Worm (Caenorhabditis elegans) whole organism, early embryonic: ENCODE results near the gene ags-3.

ENCODE experiments used
- B0310.2 ChIP-seq: sonication (generic microtip); optimal IDR thresholded peaks from 2 replicates; lab custom pipeline; 2016; ENCODE audit warnings: mild to moderate bottlenecking, missing genetic modification characterization, missing compliant biosample characterization
- F13C5.2 ChIP-seq: sonication (generic microtip); optimal IDR thresholded peaks from 2 replicates; lab custom pipeline; 2017; ENCODE audit warnings: mild to moderate bottlenecking, missing genetic modification characterization, inconsistent platforms, missing compliant biosample characterization
- aly-1 ChIP-seq: sonication (generic microtip); optimal IDR thresholded peaks from 2 replicates; lab custom pipeline; 2016; ENCODE audit warnings: missing genetic modification characterization, missing compliant biosample characterization
- ama-1 ChIP-seq: fragments of 150-350 bp; optimal IDR thresholded peaks from 2 replicates; lab custom pipeline; 2014
- ceh-13 ChIP-seq: fragments of 200-800 bp; sonication (Bioruptor generic); optimal IDR thresholded peaks from 2 replicates; lab custom pipeline; 2018; ENCODE audit warnings: mild to moderate bottlenecking, missing genetic modification characterization, missing compliant biosample characterization
- ceh-36 ChIP-seq: sonication (generic microtip); optimal IDR thresholded peaks from 2 replicates; lab custom pipeline; 2016; ENCODE audit warnings: missing genetic modification characterization, inconsistent platforms, missing compliant biosample characterization
- ets-7 ChIP-seq: sonication (generic microtip); optimal IDR thresholded peaks from 2 replicates; lab custom pipeline; 2016; ENCODE audit warnings: missing genotype, missing genetic modification characterization, missing compliant biosample characterization
- flt-1 ChIP-seq: fragments of 200-800 bp; sonication (Bioruptor generic); IDR thresholded peaks from 2 replicates; pipeline ENCODE4 v1.3.6; 2022; ENCODE audit warnings: missing genetic modification characterization, missing compliant biosample characterization
- hmbx-1 ChIP-seq: sonication (generic microtip); optimal IDR thresholded peaks from 2 replicates; lab custom pipeline; 2016; ENCODE audit warnings: mild to moderate bottlenecking, missing genetic modification characterization, missing compliant biosample characterization
- hmg-4 ChIP-seq: fragments of 200-800 bp; sonication (Bioruptor generic); optimal IDR thresholded peaks from 2 replicates; lab custom pipeline; 2018; ENCODE audit warnings: mild to moderate bottlenecking, missing genetic modification characterization, missing compliant biosample characterization
- hnd-1 ChIP-seq: sonication (generic microtip); optimal IDR thresholded peaks from 2 replicates; lab custom pipeline; 2016; ENCODE audit warnings: missing genetic modification characterization, missing compliant biosample characterization
- pes-1 ChIP-seq: fragments of 200-800 bp; sonication (Bioruptor generic); IDR thresholded peaks from 2 replicates; pipeline ENCODE4 v1.3.6; 2022; ENCODE audit warnings: missing genetic modification reagents, missing genetic modification characterization, missing compliant biosample characterization
- scrt-1 ChIP-seq: fragments of 200-800 bp; sonication (Bioruptor generic); IDR thresholded peaks from 2 replicates; pipeline ENCODE4 v1.3.6; 2022; ENCODE audit warnings: missing genetic modification characterization, missing compliant biosample characterization
- sea-1 ChIP-seq: fragments of 200-800 bp; sonication (Bioruptor generic); conservative IDR thresholded peaks from 2 replicates; pipeline ENCODE4 v1.3.6; 2022; ENCODE audit warnings: missing genetic modification characterization, missing compliant biosample characterization
- tbx-11 ChIP-seq: fragments of 200-800 bp; sonication (Bioruptor generic); IDR thresholded peaks from 2 replicates; pipeline ENCODE4 v1.3.6; 2022; ENCODE audit warnings: missing genetic modification characterization, missing compliant biosample characterization
- tbx-37 ChIP-seq: fragments of 200-800 bp; sonication (Bioruptor generic); conservative IDR thresholded peaks from 2 replicates; pipeline ENCODE4 v1.3.6; 2022; ENCODE audit warnings: missing genetic modification reagents, missing genetic modification characterization, missing compliant biosample characterization
- tra-4 ChIP-seq: sonication (generic microtip); optimal IDR thresholded peaks from 2 replicates; lab custom pipeline; 2017; ENCODE audit warnings: missing genetic modification characterization, missing compliant biosample characterization

Gene ags-3

DNA sequence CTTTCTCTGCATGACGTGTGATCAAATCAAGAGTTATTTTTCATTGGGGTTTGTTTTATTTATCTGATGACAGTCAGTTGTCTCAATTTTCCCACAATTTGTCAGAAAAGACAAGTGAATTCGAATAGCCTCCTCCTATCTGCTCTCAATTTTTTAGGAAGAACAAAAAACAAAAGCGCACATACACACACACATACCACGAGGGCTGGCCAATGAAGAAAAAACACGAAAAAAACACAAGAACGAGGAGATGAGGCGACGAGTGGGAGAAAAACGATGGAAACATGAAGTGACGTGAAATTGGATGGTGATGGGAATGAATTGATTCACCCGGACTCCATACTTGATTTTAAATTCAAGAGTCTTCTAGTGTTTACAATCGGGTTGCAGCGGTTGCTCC is 9.5 kb downstream of the ags-3 start:
- TF ChIP-seq B0310.2 (tag; lab: Kevin White, UChicago) (no peak), ama-1 (no peak), flt-1 (no peak), hmg-4 (no peak), scrt-1 (GFP tag; lab: Robert Waterston, UW) (no peak), sea-1 (GFP tag; lab: Robert Waterston, UW) (no peak), ceh-13 (no peak), tra-4 (tag; lab: Kevin White, UChicago) (no peak), hmbx-1 (no peak)

DNA sequence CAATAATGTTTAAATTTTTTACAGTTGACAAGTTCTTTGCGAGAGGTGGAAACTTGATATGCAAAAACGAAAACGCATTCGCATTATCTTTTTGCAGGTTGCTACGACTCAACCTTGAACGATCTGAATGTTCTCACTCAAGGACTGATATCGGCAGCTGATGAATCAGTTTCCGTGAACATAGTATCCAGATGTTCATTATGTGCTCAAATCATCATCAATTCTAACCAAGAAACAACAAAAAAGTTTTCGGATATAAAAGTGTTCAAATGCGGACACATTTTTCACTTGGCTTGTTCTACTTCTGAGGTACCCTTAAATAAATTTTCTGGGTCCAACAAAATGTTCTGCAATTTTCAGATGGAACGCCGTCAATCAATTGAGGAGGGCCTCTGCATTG is 14.3 kb downstream of the ags-3 start:
- TF ChIP-seq ceh-36 (tag; lab: Kevin White, UChicago) = no peak
- TF ChIP-seq ama-1 = no peak
- no peak for TF ChIP-seq B0310.2 (tag; lab: Kevin White, UChicago)
- no peak for TF ChIP-seq sea-1 (GFP tag; lab: Robert Waterston, UW)
- no peak for TF ChIP-seq scrt-1 (GFP tag; lab: Robert Waterston, UW)
- no peak for TF ChIP-seq pes-1 (GFP tag; lab: Robert Waterston, UW)
- no peak for TF ChIP-seq flt-1
- no peak for TF ChIP-seq hmbx-1
- no peak for TF ChIP-seq aly-1
- TF ChIP-seq ets-7 (tag; lab: Kevin White, UChicago) = no peak

DNA sequence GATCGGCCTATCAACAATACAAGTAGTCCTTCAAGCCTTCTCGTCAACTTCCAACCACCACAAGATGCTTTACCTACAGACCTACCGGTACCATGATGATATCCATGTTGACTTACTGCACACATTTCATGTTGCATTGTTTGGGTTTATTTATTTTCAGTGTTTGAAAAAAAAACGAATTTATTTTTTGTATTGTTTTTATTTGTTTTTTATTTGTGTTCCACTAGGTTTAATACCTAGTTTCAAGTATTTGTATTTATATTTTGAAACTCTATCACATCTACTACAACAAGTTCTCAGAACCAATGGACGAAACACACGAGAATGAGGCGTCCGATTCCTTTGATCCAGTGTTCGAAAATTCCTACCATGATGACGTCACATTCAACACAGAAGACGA is 19.9 kb downstream of the ags-3 start, which contains the start of gene vps-41:
Gene vps-41 (plus strand): TSS at position 301 of the 400 bp plus-strand sequence.
- TF ChIP-seq F13C5.2 (tag; lab: Kevin White, UChicago) (no peak), scrt-1 (GFP tag; lab: Robert Waterston, UW) (no peak), pes-1 (GFP tag; lab: Robert Waterston, UW) (no peak), hmbx-1 (no peak), aly-1 (no peak), tra-4 (tag; lab: Kevin White, UChicago) (no peak)

DNA sequence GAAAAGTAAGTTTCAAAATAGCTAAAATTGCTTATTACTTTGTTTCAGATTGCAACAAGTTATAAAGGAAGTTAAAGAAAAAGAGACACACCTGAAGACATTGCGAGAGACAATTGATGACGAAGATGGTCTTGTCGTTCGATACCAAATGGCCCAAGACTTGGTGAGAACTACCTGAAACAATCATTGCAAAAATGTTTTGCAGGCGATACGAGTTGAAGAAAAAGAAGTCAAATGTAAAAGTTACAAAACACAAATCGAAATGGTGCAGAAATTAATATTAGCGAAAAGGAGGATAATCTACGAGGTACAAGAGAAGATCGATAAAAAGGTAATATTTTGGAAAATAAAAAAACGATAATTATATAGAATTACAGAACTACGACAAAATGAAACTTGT is 23.7 kb downstream of the ags-3 start, which contains the start of gene rga-8:
Gene rga-8 (minus strand): TSS at position 101 of the 400 bp plus-strand sequence.
- TF ChIP-seq B0310.2 (tag; lab: Kevin White, UChicago) (no peak), tbx-37 (no peak), F13C5.2 (tag; lab: Kevin White, UChicago) (no peak), flt-1 (no peak), pes-1 (GFP tag; lab: Robert Waterston, UW) (no peak), hnd-1 (tag; lab: Kevin White, UChicago) (no peak), sea-1 (GFP tag; lab: Robert Waterston, UW) (no peak), ceh-13 (no peak), hmbx-1 (no peak), ets-7 (tag; lab: Kevin White, UChicago) (no peak), hmg-4 (no peak), tbx-11 (GFP tag; lab: Robert Waterston, UW) (no peak)

DNA sequence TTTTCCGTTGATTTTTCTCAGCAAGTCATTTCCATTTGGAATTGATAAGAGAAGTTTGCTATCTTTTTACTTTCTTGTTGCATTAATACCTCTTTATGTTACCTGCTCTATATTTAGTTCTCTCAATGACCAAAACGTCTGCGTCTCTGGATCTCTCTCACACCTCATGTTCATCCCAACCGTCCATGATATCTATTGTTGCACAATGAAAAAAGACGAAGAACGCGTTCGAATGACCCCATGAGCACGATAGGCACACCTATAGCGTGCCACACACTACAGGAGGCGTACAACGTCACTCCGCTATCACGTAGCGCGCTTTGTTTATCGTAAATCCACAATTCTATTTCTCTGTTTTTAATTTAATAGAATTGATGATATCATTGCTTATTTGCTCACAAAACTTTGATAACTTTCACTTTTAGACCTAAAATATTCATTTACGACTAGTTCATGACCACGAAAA is 24.2 kb downstream of the ags-3 start, which contains the start of gene Y34B4A.2:
Gene Y34B4A.2 (plus strand): TSS at position 328 of the 466 bp plus-strand sequence.
- TF ChIP-seq tbx-37 (no peak), hmg-4 (peak; percentile 15), hnd-1 (tag; lab: Kevin White, UChicago) (no peak)

DNA sequence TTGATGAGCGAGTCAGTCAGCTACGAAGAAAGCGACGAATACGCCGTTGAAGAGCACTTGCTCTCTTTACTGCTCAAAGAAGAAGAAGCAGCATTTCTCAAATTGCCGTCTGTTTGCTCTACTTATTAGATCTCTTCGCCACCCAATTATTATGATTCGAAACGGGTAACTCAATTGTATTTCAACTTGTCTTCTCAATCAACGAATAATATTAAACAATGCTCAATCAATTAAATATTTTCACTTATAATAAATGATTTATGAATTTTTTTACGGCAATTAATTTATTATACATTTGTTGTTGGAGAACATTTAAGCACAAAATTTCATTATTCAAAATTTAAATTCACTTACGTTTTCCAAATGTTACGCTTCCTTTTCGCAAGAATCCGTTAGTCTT is 25.2 kb downstream of the ags-3 start:
- no peak for TF ChIP-seq tra-4 (tag; lab: Kevin White, UChicago)
- no peak for TF ChIP-seq ceh-36 (tag; lab: Kevin White, UChicago)
- TF ChIP-seq B0310.2 (tag; lab: Kevin White, UChicago) = no peak
- no peak for TF ChIP-seq hmg-4
- TF ChIP-seq flt-1 = no peak
- TF ChIP-seq ama-1 = no peak

DNA sequence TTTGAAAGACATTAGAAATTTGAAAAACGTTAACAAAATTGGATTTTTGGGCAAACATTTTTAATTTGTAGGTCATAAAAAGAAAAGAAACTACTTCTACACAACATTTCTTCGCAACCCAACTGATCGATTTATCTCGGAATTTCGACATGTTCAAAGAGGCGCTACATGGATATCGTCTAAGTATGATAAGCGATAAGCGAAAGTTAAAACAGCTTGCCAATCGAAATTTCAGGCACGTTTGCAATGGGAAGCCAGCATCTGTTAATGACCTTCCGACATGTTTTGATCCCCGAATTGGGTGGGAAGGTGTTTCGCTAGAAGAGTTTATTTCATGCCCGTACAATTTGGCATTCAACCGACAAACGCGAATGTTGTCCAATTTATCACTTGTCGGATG is 26.6 kb downstream of the ags-3 start:
- TF ChIP-seq hmg-4 (no peak), hnd-1 (tag; lab: Kevin White, UChicago) (no peak), aly-1 (no peak), ceh-36 (tag; lab: Kevin White, UChicago) (no peak), tbx-11 (GFP tag; lab: Robert Waterston, UW) (no peak), sea-1 (GFP tag; lab: Robert Waterston, UW) (no peak), ceh-13 (no peak), F13C5.2 (tag; lab: Kevin White, UChicago) (no peak), pes-1 (GFP tag; lab: Robert Waterston, UW) (no peak), ets-7 (tag; lab: Kevin White, UChicago) (no peak), tra-4 (tag; lab: Kevin White, UChicago) (no peak), tbx-37 (no peak), hmbx-1 (no peak)

DNA sequence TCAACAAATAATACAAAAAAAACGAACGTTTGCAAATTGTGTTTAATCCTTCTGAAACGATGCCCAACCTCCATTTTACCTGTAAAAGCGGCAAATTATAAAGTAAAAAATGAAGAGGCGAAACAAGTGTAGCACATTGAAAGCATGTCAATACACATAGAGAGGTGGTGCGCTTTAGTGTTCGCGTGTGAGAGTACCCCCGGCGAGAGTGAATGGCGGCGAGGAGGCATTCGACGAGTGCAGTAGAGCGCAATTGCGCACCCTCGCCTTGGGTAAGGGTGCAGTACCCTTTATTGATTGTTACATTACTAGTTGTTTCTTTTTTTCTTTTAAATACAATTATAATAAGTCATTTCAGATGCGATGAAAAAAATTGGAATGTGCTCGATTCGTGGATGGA is 28.2 kb downstream of the ags-3 start, which contains the start of gene hst-6:
Gene hst-6 (plus strand): TSS at position 353 of the 400 bp plus-strand sequence.
- TF ChIP-seq flt-1 (peak; percentile 41; the same call in 1 of the 2 replicates), scrt-1 (GFP tag; lab: Robert Waterston, UW) (no peak), hmg-4 (peak; percentile 75), F13C5.2 (tag; lab: Kevin White, UChicago) (peak; percentile 85), sea-1 (GFP tag; lab: Robert Waterston, UW) (0 out of 2 replicates have a peak, but pooled peaks have one; percentile 50), tbx-37 (0 out of 2 replicates have a peak, but pooled peaks have one; percentile 39), hnd-1 (tag; lab: Kevin White, UChicago) (no peak)

DNA sequence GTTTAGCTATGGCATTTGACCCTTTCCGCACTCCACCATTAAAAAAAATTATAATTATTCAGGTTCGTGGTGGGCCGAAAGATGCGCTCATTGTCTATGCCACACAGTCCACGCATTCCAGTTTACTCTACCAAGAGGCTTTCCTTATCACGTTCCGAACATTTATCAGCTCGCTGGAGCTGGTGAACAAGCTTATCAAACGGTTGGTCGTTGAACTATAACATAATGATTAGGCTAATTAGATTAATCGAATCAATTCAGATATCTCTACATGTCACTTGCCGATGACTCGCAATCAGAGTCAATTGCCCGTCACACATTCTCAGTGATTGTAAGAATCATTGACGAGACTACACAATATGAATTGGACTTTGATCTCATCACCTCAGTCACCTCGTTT is 34.0 kb downstream of the ags-3 start:
- TF ChIP-seq scrt-1 (GFP tag; lab: Robert Waterston, UW) (no peak), ceh-13 (no peak), pes-1 (GFP tag; lab: Robert Waterston, UW) (no peak), B0310.2 (tag; lab: Kevin White, UChicago) (no peak), hnd-1 (tag; lab: Kevin White, UChicago) (no peak), flt-1 (no peak), tra-4 (tag; lab: Kevin White, UChicago) (no peak)
